Worm (Caenorhabditis elegans) whole organism, midembryonic: ENCODE results near the gene srxa-14.

ENCODE experiments used
- T22C8.4 ChIP-seq: fragments of 200-800 bp; sonication (Bioruptor generic); IDR thresholded peaks from 2 replicates; pipeline ENCODE4 v1.3.6; 2022; ENCODE audit warnings: missing genetic modification characterization, missing compliant biosample characterization
- cog-1 ChIP-seq: sonication (generic microtip); optimal IDR thresholded peaks from 2 replicates; lab custom pipeline; 2016; ENCODE audit warnings: missing genetic modification characterization, missing compliant biosample characterization
- flt-1 ChIP-seq: fragments of 200-800 bp; sonication (Bioruptor generic); IDR thresholded peaks from 2 replicates; pipeline ENCODE4 v1.3.6; 2022; ENCODE audit warnings: missing genetic modification characterization, missing compliant biosample characterization
- klf-2 ChIP-seq: fragments of 200-800 bp; sonication (Bioruptor generic); conservative IDR thresholded peaks from 2 replicates; pipeline ENCODE4 v1.3.6; 2022; ENCODE audit warnings: missing genetic modification reagents, missing genetic modification characterization, missing compliant biosample characterization
- med-1 ChIP-seq: sonication (generic microtip); optimal IDR thresholded peaks from 2 replicates; lab custom pipeline; 2017; ENCODE audit warnings: missing genetic modification characterization, mild to moderate bottlenecking, missing compliant biosample characterization, antibody characterized with exemption, missing genetic modification reagents; ENCODE audit not compliant: insufficient read depth
- ref-1 ChIP-seq: fragments of 200-800 bp; sonication (Bioruptor generic); conservative IDR thresholded peaks from 2 replicates; pipeline ENCODE4 v1.3.6; 2022; ENCODE audit warnings: missing genetic modification reagents, missing genetic modification characterization, missing compliant biosample characterization
- tab-1 ChIP-seq: fragments of 200-800 bp; sonication (Bioruptor generic); IDR thresholded peaks from 2 replicates; pipeline ENCODE4 v1.3.6; 2022; ENCODE audit warnings: missing genetic modification characterization, missing compliant biosample characterization
- ztf-23 ChIP-seq: fragments of 200-800 bp; sonication (Bioruptor generic); IDR thresholded peaks from 2 replicates; pipeline ENCODE4 v1.3.6; 2022; ENCODE audit warnings: missing genetic modification reagents, missing genetic modification characterization, missing compliant biosample characterization
- ztf-29 ChIP-seq: fragments of 200-800 bp; sonication (Bioruptor generic); IDR thresholded peaks from 2 replicates; pipeline ENCODE4 v1.3.6; 2022; ENCODE audit warnings: missing genetic modification reagents, missing genetic modification characterization, missing compliant biosample characterization

Gene srxa-14

ce11 chrV:20636855-20637254, 2.5 kb upstream of the srxa-14 start, which contains the start of gene ttr-13:
Gene ttr-13 (minus strand): TSS chrV:20636955.
- TF ChIP-seq flt-1 (GFP tag; lab: Robert Waterston, UW) (no peak), klf-2 (GFP tag; lab: Robert Waterston, UW) (no peak), med-1 (no peak), tab-1 (GFP tag; lab: Robert Waterston, UW) (no peak), cog-1 (tag; lab: Kevin White, UChicago) (no peak), ref-1 (no peak), ztf-29 (GFP tag; lab: Robert Waterston, UW) (no peak), T22C8.4 (no peak), ztf-23 (no peak)

DNA sequence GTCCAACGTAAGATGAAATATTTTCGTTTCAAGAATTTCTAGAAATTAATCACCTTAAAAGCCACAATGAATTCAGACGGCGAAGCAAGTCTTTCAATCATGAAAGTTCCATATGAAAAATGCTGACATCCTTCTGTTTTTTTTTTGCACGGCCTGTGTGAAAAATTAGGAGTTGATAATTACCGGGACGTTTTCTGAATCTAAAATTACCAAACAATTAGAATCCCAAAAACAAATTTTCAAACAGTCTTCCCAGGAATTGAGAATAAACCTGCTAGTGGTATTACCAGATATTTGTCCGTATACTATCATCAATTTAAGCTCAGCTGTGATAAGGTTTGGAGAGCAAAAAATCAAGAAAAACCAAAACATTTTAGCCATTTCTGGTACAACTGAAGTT, 1.1 kb upstream of the srxa-14 start, which contains the start of gene Y44A6B.3:
Gene Y44A6B.3 (minus strand): TSS at position 101 of the 400 bp plus-strand sequence.
- TF ChIP-seq klf-2 (GFP tag; lab: Robert Waterston, UW) (no peak), tab-1 (GFP tag; lab: Robert Waterston, UW) (no peak), med-1 (no peak), ztf-29 (GFP tag; lab: Robert Waterston, UW) (no peak), flt-1 (GFP tag; lab: Robert Waterston, UW) (no peak), T22C8.4 (no peak), cog-1 (tag; lab: Kevin White, UChicago) (no peak), ztf-23 (no peak), ref-1 (no peak)

ce11 chrV:20641896-20642295, 2.5 kb downstream of the srxa-14 start, which contains the start of gene srxa-15:
Gene srxa-15 (plus strand): TSS chrV:20642196.
- TF ChIP-seq T22C8.4 (no peak), flt-1 (GFP tag; lab: Robert Waterston, UW) (no peak), med-1 (no peak), ztf-29 (GFP tag; lab: Robert Waterston, UW) (no peak), klf-2 (GFP tag; lab: Robert Waterston, UW) (no peak), tab-1 (GFP tag; lab: Robert Waterston, UW) (no peak), cog-1 (tag; lab: Kevin White, UChicago) (no peak), ref-1 (no peak), ztf-23 (no peak)

- TF ChIP-seq tab-1 (GFP tag; lab: Robert Waterston, UW) (no peak), T22C8.4 (no peak), med-1 (no peak), ref-1 (no peak), klf-2 (GFP tag; lab: Robert Waterston, UW) (no peak), flt-1 (GFP tag; lab: Robert Waterston, UW) (no peak), ztf-29 (GFP tag; lab: Robert Waterston, UW) (no peak), cog-1 (tag; lab: Kevin White, UChicago) (no peak), ztf-23 (no peak)
Measured at ce11 chrV:20645479-20645878, 6.1 kb downstream of the srxa-14 start.

- TF ChIP-seq med-1 (no peak), flt-1 (GFP tag; lab: Robert Waterston, UW) (no peak), klf-2 (GFP tag; lab: Robert Waterston, UW) (no peak), cog-1 (tag; lab: Kevin White, UChicago) (no peak), ref-1 (no peak), tab-1 (GFP tag; lab: Robert Waterston, UW) (no peak), ztf-29 (GFP tag; lab: Robert Waterston, UW) (no peak), T22C8.4 (no peak), ztf-23 (no peak)
Measured at ce11 chrV:20648868-20649267, 9.5 kb downstream of the srxa-14 start.

ce11 chrV:20651923-20652322, 12.5 kb downstream of the srxa-14 start:
- TF ChIP-seq med-1 (no peak), T22C8.4 (no peak), ztf-29 (GFP tag; lab: Robert Waterston, UW) (no peak), flt-1 (GFP tag; lab: Robert Waterston, UW) (no peak), ref-1 (no peak), tab-1 (GFP tag; lab: Robert Waterston, UW) (no peak), ztf-23 (no peak), cog-1 (tag; lab: Kevin White, UChicago) (no peak), klf-2 (GFP tag; lab: Robert Waterston, UW) (no peak)

- TF ChIP-seq T22C8.4 (no peak), tab-1 (GFP tag; lab: Robert Waterston, UW) (no peak), ztf-23 (no peak), flt-1 (GFP tag; lab: Robert Waterston, UW) (no peak), ref-1 (no peak), ztf-29 (GFP tag; lab: Robert Waterston, UW) (no peak), med-1 (no peak), klf-2 (GFP tag; lab: Robert Waterston, UW) (no peak), cog-1 (tag; lab: Kevin White, UChicago) (no peak)
Measured at ce11 chrV:20654350-20654749, 15.0 kb downstream of the srxa-14 start, which contains the start of gene mnr-1. Gene mnr-1 (plus strand): TSS chrV:20654650.

DNA sequence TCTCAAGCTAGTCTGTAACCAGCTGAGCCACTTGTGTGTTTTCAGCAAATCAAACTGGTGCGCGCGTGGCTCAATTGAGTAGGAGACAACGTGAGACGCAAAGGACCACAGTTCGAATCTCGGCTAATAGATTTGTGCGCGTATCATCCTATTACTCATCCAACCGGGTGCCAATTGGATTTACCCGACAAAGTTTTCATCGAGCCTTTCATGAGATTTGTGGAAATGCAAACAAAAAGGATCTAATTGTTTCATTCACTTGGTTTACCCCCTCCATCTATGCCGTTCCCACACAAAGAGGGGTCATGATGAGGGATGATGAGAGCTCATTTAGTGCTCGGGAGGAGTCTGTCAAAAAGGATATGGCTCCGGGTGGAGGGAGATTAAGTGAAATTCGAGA, 15.8 kb downstream of the srxa-14 start:
- TF ChIP-seq ztf-23, result no peak
- TF ChIP-seq flt-1 (GFP tag; lab: Robert Waterston, UW), result no peak
- no peak for TF ChIP-seq ref-1
- TF ChIP-seq cog-1 (tag; lab: Kevin White, UChicago), result no peak
- no peak for TF ChIP-seq T22C8.4
- TF ChIP-seq ztf-29 (GFP tag; lab: Robert Waterston, UW), result no peak
- TF ChIP-seq med-1, result no peak
- no peak for TF ChIP-seq tab-1 (GFP tag; lab: Robert Waterston, UW)
- no peak for TF ChIP-seq klf-2 (GFP tag; lab: Robert Waterston, UW)

ce11 chrV:20656626-20657025, 17.2 kb downstream of the srxa-14 start:
- TF ChIP-seq flt-1 (GFP tag; lab: Robert Waterston, UW) (no peak), ztf-23 (no peak), med-1 (no peak), ztf-29 (GFP tag; lab: Robert Waterston, UW) (no peak), T22C8.4 (no peak), tab-1 (GFP tag; lab: Robert Waterston, UW) (no peak), cog-1 (tag; lab: Kevin White, UChicago) (no peak), klf-2 (GFP tag; lab: Robert Waterston, UW) (no peak), ref-1 (no peak)

DNA sequence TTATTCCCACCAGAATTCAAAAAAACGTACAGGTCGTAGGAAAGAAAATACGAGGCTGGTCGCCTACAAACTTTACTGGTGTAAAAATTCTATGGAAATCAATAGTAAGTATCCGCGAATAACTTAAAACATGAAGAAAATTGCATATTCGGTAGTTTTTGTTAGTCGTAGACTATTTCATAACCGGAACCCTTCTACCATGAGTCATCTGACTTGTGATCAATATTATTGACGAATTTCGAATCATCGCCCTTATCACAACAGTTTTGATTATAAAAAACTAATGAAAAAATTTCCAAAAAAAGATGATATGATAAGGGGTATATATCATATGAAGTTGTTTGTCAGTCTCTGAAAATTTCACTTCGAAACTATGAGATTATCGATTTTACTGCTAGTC, 20.6 kb downstream of the srxa-14 start, which contains the start of gene W01F3.2:
Gene W01F3.2 (plus strand): TSS at position 301 of the 400 bp plus-strand sequence.
- TF ChIP-seq ztf-29 (GFP tag; lab: Robert Waterston, UW) (no peak), med-1 (no peak), cog-1 (tag; lab: Kevin White, UChicago) (no peak), klf-2 (GFP tag; lab: Robert Waterston, UW) (no peak), ref-1 (no peak), T22C8.4 (no peak), flt-1 (GFP tag; lab: Robert Waterston, UW) (no peak), ztf-23 (no peak), tab-1 (GFP tag; lab: Robert Waterston, UW) (no peak)
